Worm (Caenorhabditis elegans) whole organism, early embryonic: Measurements from ENCODE around the gene fmo-4.

ENCODE experiments used
- B0310.2 ChIP-seq: sonication (generic microtip); optimal IDR thresholded peaks from 2 replicates; lab custom pipeline; 2016; ENCODE audit warnings: mild to moderate bottlenecking, missing genetic modification characterization, missing compliant biosample characterization
- F13C5.2 ChIP-seq: sonication (generic microtip); optimal IDR thresholded peaks from 2 replicates; lab custom pipeline; 2017; ENCODE audit warnings: mild to moderate bottlenecking, missing genetic modification characterization, inconsistent platforms, missing compliant biosample characterization
- aly-1 ChIP-seq: sonication (generic microtip); optimal IDR thresholded peaks from 2 replicates; lab custom pipeline; 2016; ENCODE audit warnings: missing genetic modification characterization, missing compliant biosample characterization
- ama-1 ChIP-seq: fragments of 150-350 bp; optimal IDR thresholded peaks from 2 replicates; lab custom pipeline; 2014
- ceh-13 ChIP-seq: fragments of 200-800 bp; sonication (Bioruptor generic); optimal IDR thresholded peaks from 2 replicates; lab custom pipeline; 2018; ENCODE audit warnings: mild to moderate bottlenecking, missing genetic modification characterization, missing compliant biosample characterization
- ceh-36 ChIP-seq: sonication (generic microtip); optimal IDR thresholded peaks from 2 replicates; lab custom pipeline; 2016; ENCODE audit warnings: missing genetic modification characterization, inconsistent platforms, missing compliant biosample characterization
- ets-7 ChIP-seq: sonication (generic microtip); optimal IDR thresholded peaks from 2 replicates; lab custom pipeline; 2016; ENCODE audit warnings: missing genotype, missing genetic modification characterization, missing compliant biosample characterization
- flt-1 ChIP-seq: fragments of 200-800 bp; sonication (Bioruptor generic); IDR thresholded peaks from 2 replicates; pipeline ENCODE4 v1.3.6; 2022; ENCODE audit warnings: missing genetic modification characterization, missing compliant biosample characterization
- hnd-1 ChIP-seq: sonication (generic microtip); optimal IDR thresholded peaks from 2 replicates; lab custom pipeline; 2016; ENCODE audit warnings: missing genetic modification characterization, missing compliant biosample characterization
- scrt-1 ChIP-seq: fragments of 200-800 bp; sonication (Bioruptor generic); IDR thresholded peaks from 2 replicates; pipeline ENCODE4 v1.3.6; 2022; ENCODE audit warnings: missing genetic modification characterization, missing compliant biosample characterization
- tbx-11 ChIP-seq: fragments of 200-800 bp; sonication (Bioruptor generic); IDR thresholded peaks from 2 replicates; pipeline ENCODE4 v1.3.6; 2022; ENCODE audit warnings: missing genetic modification characterization, missing compliant biosample characterization
- tbx-37 ChIP-seq: fragments of 200-800 bp; sonication (Bioruptor generic); conservative IDR thresholded peaks from 2 replicates; pipeline ENCODE4 v1.3.6; 2022; ENCODE audit warnings: missing genetic modification reagents, missing genetic modification characterization, missing compliant biosample characterization
- tra-4 ChIP-seq: sonication (generic microtip); optimal IDR thresholded peaks from 2 replicates; lab custom pipeline; 2017; ENCODE audit warnings: missing genetic modification characterization, missing compliant biosample characterization

DNA sequence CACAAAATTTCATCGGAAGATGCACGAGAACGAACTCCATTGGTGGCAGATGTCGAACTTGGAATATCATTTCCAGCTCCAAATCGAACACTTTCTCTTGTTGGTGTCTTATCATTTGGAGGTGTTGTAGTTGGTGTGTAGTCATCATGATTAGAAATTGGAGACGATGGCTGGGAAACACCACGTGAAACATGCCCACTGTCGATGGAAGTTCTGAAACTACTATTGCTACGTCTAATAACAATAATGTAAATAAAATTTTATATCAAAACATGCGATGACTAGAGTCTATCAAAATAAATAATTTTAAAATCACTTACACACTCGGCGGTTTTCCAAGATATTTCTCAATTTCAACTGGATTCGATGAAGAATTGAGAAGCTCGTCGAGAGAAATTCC, 45.8 kb upstream of the fmo-4 start:
- TF ChIP-seq aly-1 (tag; lab: Kevin White, UChicago) = no peak
- TF ChIP-seq tra-4 (tag; lab: Kevin White, UChicago) = no peak
- TF ChIP-seq ama-1 (lab: Kevin White, UChicago) = no peak
- no peak for TF ChIP-seq scrt-1 (GFP tag; lab: Robert Waterston, UW)
- no peak for TF ChIP-seq ceh-36 (tag; lab: Kevin White, UChicago)
- no peak for TF ChIP-seq tbx-11 (GFP tag; lab: Robert Waterston, UW)
- TF ChIP-seq B0310.2 (tag; lab: Kevin White, UChicago) = no peak
- TF ChIP-seq ets-7 = no peak
- no peak for TF ChIP-seq flt-1
- no peak for TF ChIP-seq F13C5.2 (tag; lab: Kevin White, UChicago)
- no peak for TF ChIP-seq ceh-13 (GFP tag; lab: Kevin White, UChicago)
- TF ChIP-seq tbx-37 (GFP tag; lab: Robert Waterston, UW) = no peak
- no peak for TF ChIP-seq hnd-1 (tag; lab: Kevin White, UChicago)
